Fruit fly (Drosophila melanogaster): ENCODE results near the gene CG12155.
A peak's percentile ranks its signal among the peaks of the same experiment; 100 is the strongest.

Gene CG12155

DNA sequence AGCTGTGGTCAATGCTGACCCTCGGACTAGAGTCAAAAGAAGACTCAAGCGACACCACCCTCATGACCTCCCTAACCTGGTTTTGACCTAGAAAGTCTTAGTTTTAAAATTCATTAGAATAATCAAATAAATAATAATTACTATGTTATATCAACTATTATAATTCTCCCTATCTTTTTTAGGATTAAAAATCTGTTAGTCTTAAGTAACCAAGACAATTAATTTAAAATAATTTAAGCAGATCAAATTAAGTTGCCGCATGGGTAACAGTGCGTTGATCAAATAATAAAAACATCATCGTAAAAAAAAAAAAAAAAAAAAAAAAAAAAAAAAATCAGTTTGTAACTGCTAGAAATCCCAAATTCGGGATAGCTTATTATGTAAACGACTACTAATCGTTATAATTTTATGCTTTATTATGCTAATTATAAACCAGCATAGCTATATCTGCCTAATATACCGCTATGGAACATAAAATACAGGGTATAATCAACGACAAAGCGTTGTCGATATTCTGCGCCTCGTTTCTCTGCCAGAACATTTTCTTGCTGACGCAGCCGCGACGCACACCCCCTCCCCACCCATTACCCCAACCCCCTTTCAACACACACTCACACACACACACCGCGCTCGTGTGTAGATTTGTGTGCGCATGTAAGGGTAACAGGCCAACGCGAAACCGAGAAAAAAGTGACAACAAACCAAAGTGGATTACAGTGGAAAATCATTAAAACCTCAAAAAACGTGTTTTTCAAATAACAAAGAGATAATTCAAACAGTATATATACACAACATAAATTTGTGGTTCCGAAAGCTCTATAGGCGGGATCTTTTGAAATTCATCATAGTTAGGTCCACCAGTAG is 25.3 kb upstream of the CG12155 start (continued):
- TF ChIP-seq CG7839 (tag; optimal IDR thresholded peaks at IDR 0.05) (peak; percentile 96), Hmx (GFP tag; optimal IDR thresholded peaks at IDR 0.05) (peak; percentile 91), NfI (GFP tag; optimal IDR thresholded peaks at IDR 0.05) (peak; percentile 44), ERR (GFP tag; optimal IDR thresholded peaks at IDR 0.05) (peak; percentile 93), Xrp1 (GFP tag; IDR thresholded peaks at IDR 0.05) (peak; percentile 67), CG12071 (GFP tag; optimal IDR thresholded peaks at IDR 0.05) (peak; percentile 69), otp (GFP tag; IDR thresholded peaks at IDR 0.05) (peak; percentile 63; the same call in 2 of the 3 replicates), Ets65A (GFP tag) (peak; percentile 92), CG10543 (GFP tag; optimal IDR thresholded peaks at IDR 0.05) (peak; percentile 93), CG3407 (GFP tag; optimal IDR thresholded peaks at IDR 0.05) (peak; percentile 20), peb (GFP tag; IDR thresholded peaks at IDR 0.05) (peak; percentile 9; the same call in 1 of the 2 replicates), ken (GFP tag; IDR thresholded peaks at IDR 0.05) (peak; percentile 85), bab2 (GFP tag; optimal IDR thresholded peaks at IDR 0.05) (peak; percentile 95), MBD-R2 (GFP tag; IDR thresholded peaks at IDR 0.05) (peak; percentile 47; the same call in 1 of the 2 replicates), Lim3 (GFP tag; IDR thresholded peaks at IDR 0.05) (peak; percentile 25; the same call in 1 of the 2 replicates), CG13296 (GFP tag; optimal IDR thresholded peaks at IDR 0.05) (peak; percentile 51), ase (GFP tag; IDR thresholded peaks at IDR 0.05) (peak; percentile 62), Spps (tag; optimal IDR thresholded peaks at IDR 0.05) (peak; percentile 5), CG2678 (tag; optimal IDR thresholded peaks at IDR 0.05) (peak; percentile 91), CrebB (tag; optimal IDR thresholded peaks at IDR 0.05) (peak; percentile 69), sqz (GFP tag; optimal IDR thresholded peaks at IDR 0.05) (peak; percentile 54), PHDP (tag; optimal IDR thresholded peaks at IDR 0.05) (peak; percentile 60), sim (GFP tag; IDR thresholded peaks at IDR 0.05) (peak; percentile 65; the same call in 1 of the 2 replicates), CG4404 (GFP tag; IDR thresholded peaks at IDR 0.05) (peak; percentile 26; the same call in 1 of the 2 replicates), CG17912 (GFP tag; optimal IDR thresholded peaks at IDR 0.05) (peak; percentile 29), CG2889 (GFP tag; IDR thresholded peaks at IDR 0.05) (peak; percentile 61), CoRest (tag; optimal IDR thresholded peaks at IDR 0.05) (peak; percentile 53), CG4707 (GFP tag; optimal IDR thresholded peaks at IDR 0.05) (peak; percentile 54), Pdp1 (GFP tag; optimal IDR thresholded peaks at IDR 0.05) (peak; percentile 92 to 95), Trl (optimal IDR thresholded peaks at IDR 0.05) (peak in 1 of 2 experiments; percentile 7), Trl (GFP tag; optimal IDR thresholded peaks at IDR 0.05) (peak; percentile 91), odd (GFP tag; optimal IDR thresholded peaks at IDR 0.05) (peak; percentile 47), Hsf (GFP tag; optimal IDR thresholded peaks at IDR 0.05) (peak; percentile 13), mirr (GFP tag; optimal IDR thresholded peaks at IDR 0.05) (peak; percentile 88), CG4820 (GFP tag; optimal IDR thresholded peaks at IDR 0.05) (peak; percentile 1), ems (GFP tag; optimal IDR thresholded peaks at IDR 0.05) (peak; percentile 4), fd64A (GFP tag; optimal IDR thresholded peaks at IDR 0.05) (peak; percentile 58), caup (GFP tag; optimal IDR thresholded peaks at IDR 0.05; ENCODE audit: severe bottlenecking) (peak; percentile 13), sima (GFP tag; optimal IDR thresholded peaks at IDR 0.05) (peak; percentile 22), Oaz (GFP tag; IDR thresholded peaks at IDR 0.05) (peak; percentile 58; the same call in 1 of the 2 replicates), MTF-1 (GFP tag; optimal IDR thresholded peaks at IDR 0.05; ENCODE audit: borderline replicate concordance) (peak; percentile 10), exex (tag; optimal IDR thresholded peaks at IDR 0.05) (peak; percentile 58), CG18599 (GFP tag; optimal IDR thresholded peaks at IDR 0.05) (peak; percentile 85), CG14014 (GFP tag; IDR thresholded peaks at IDR 0.05) (peak; percentile 78), CG11247 (GFP tag; IDR thresholded peaks at IDR 0.05) (peak; percentile 60), CG12391 (tag; optimal IDR thresholded peaks at IDR 0.05) (peak; percentile 43), slbo (GFP tag; IDR thresholded peaks at IDR 0.05) (peak; percentile 84), CG15696 (tag; optimal IDR thresholded peaks at IDR 0.05) (peak; percentile 51)

Measured in whole organism, embryonic.